Fruit fly (Drosophila melanogaster): ENCODE measurements around the gene Cht6.
A peak's percentile ranks its signal among the peaks of the same experiment; 100 is the strongest.

The Cht6 gene

DNA sequence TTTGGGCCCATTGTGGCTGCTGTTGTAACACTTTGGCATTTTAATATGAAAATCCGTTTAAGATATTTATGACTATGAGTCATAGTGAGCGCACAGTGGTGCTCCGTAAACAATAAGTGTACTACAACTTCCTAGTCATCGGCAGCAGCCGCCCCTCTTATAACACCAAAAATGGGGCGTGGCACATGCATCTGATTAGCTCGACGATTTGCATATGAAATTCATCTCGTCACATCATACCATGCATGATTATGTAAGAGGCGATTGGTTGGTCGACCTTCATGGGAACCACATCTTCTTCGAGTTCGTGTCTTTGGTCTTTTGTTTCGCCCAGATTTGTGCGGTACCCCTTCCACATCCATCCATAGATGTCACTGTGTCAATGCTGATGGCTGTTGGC, 13.1 kb downstream of the Cht6 start:
- TF ChIP-seq CG8119 (GFP tag; IDR thresholded peaks at IDR 0.05): 0 out of 3 replicates have a peak, but pooled peaks have one; percentile 2
- TF ChIP-seq Lpt (GFP tag; optimal IDR thresholded peaks at IDR 0.05): no peak
- TF ChIP-seq CG3032 (tag; optimal IDR thresholded peaks at IDR 0.05): no peak

DNA sequence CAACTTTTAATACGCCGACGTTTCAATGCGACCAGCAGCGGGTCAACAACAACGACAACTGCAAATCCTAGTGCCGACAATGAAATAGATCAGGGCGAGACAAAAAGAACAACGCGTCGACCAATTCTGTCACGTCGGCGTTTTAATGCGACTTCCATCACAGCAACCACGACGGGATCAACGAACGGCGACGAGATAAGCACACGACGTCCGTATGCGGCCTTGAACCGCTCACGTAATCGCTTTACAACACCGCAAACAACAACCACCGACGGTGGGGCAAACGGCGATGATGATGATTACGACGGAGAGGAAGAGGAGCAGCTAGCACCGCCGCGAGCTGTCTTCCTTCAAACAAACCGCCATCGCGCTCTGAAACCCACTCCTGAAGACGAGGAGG, 22.9 kb downstream of the Cht6 start:
- no peak for TF ChIP-seq topi (GFP tag; optimal IDR thresholded peaks at IDR 0.05)
- TF ChIP-seq OdsH (GFP tag; optimal IDR thresholded peaks at IDR 0.05): no peak
- TF ChIP-seq vri (GFP tag; optimal IDR thresholded peaks at IDR 0.05): peak; percentile 38
- TF ChIP-seq CG6163 (GFP tag; IDR thresholded peaks at IDR 0.05): no peak
- no peak for TF ChIP-seq CG11294 (GFP tag; IDR thresholded peaks at IDR 0.05)
- TF ChIP-seq CG1621 (tag; optimal IDR thresholded peaks at IDR 0.05): no peak
- TF ChIP-seq salr (GFP tag; optimal IDR thresholded peaks at IDR 0.05): no peak
- peak; percentile 94 for TF ChIP-seq svp (GFP tag)
- no peak for TF ChIP-seq Eip75B (GFP tag; optimal IDR thresholded peaks at IDR 0.05)
- TF ChIP-seq CG7368 (GFP tag; optimal IDR thresholded peaks at IDR 0.05): no peak

DNA sequence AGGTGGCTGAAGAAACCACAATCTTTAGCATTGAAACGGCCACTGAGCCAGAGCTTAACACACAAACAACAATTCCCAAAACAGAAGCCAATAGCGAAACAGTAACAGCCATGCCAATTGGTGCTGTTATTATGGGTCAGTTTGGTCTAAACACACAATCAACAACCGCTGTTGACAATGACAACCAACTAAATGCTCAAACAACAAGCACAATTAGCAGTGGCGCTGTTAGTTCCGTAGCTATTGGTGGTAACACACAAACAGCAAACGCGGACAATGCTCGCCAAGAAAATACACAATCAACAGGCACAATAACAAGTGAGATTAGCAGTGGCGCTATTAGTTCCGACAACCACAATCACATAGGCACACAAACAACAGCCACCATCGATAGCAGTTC, 27.2 kb downstream of the Cht6 start:
- TF ChIP-seq acj6 (GFP tag; optimal IDR thresholded peaks at IDR 0.05): no peak
- TF ChIP-seq CG3919 (GFP tag; optimal IDR thresholded peaks at IDR 0.05): no peak
- TF ChIP-seq Eip93F (GFP tag; optimal IDR thresholded peaks at IDR 0.05): no peak
- no peak for TF ChIP-seq esn (GFP tag; optimal IDR thresholded peaks at IDR 0.05)
- no peak for TF ChIP-seq Gug (GFP tag; IDR thresholded peaks at IDR 0.05)
- no peak for TF ChIP-seq CG6854 (GFP tag; optimal IDR thresholded peaks at IDR 0.05)
- TF ChIP-seq CG4318 (GFP tag; optimal IDR thresholded peaks at IDR 0.05): no peak

DNA sequence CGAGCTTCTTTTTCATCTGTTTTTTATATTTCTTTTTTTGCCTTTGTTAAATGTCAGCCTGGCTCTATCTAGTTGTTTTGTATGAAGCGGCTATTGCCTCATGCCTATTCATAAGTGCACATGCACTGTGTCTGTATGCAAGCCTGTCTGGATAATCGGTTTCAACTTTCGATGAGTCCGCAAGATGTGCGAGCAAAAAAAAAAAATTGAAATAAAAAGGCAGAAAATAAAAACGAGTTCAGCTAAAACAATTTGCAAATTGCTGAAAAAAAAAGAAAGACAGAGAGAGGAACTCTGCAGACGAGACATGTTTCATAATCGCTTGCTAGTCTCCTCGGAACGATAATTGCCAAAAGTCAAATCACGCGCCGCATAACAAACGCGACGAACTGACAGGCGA, 29.1 kb downstream of the Cht6 start:
- TF ChIP-seq CG6163 (GFP tag; IDR thresholded peaks at IDR 0.05): 0 out of 3 replicates have a peak, but pooled peaks have one; percentile 34
- TF ChIP-seq Eip78C (GFP tag): peak; percentile 48
- no peak for TF ChIP-seq Ets21C (GFP tag; optimal IDR thresholded peaks at IDR 0.05)
- peak; percentile 40; the same call in 1 of the 3 replicates for TF ChIP-seq eg (GFP tag; IDR thresholded peaks at IDR 0.05)
- 0 out of 3 replicates have a peak, but pooled peaks have one; percentile 26 for TF ChIP-seq CG8119 (GFP tag; IDR thresholded peaks at IDR 0.05)

DNA sequence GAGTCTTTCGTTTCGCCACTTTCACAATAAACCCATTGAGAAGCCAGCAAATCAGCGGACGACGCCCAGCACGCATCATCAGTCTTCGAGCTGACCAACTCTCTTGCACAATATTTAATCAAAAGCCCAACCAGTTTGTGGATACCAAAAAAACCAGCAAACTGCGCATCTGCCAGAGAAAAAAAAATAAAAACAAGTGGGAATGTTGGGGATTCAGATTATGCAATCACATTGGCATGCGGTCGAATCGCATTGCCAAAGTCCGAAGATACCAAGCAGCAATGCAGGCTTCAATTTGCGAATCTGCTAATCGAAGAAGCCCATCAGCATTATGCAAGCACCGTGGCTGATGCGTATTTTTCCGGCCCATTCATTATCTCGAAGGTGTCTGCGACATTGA, 30.1 kb downstream of the Cht6 start:
- TF ChIP-seq Sox14 (GFP tag; optimal IDR thresholded peaks at IDR 0.05): no peak
- peak; percentile 49 for TF ChIP-seq Blimp-1 (GFP tag; optimal IDR thresholded peaks at IDR 0.05)
- TF ChIP-seq vri (GFP tag; optimal IDR thresholded peaks at IDR 0.05): peak; percentile 86
- TF ChIP-seq CG8119 (GFP tag; IDR thresholded peaks at IDR 0.05): 0 out of 3 replicates have a peak, but pooled peaks have one; percentile 14

DNA sequence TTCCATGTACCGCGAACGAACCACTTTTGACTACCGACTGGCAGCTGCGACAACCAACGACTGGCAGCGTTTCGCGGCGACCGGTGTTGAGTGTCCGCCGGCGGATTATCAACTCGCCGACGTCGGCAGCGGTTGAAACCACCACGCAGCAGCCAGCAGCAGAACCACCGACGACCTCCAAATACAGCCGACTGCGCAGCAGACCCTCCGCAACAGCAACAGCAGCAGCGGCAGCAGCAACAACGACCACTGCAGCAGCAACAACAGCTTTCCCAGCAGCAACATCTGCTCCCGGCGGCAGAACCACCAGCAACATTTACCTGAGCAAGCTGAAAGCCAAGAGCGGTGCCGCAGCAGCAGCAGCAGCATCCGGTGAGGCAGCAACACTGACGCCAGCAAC, 31.3 kb downstream of the Cht6 start:
- TF ChIP-seq CG34406 (GFP tag; optimal IDR thresholded peaks at IDR 0.05) (no peak), cyc (GFP tag; optimal IDR thresholded peaks at IDR 0.05) (no peak), vri (GFP tag; optimal IDR thresholded peaks at IDR 0.05) (peak; percentile 21), Eip93F (GFP tag; optimal IDR thresholded peaks at IDR 0.05) (no peak), CG8632 (GFP tag; optimal IDR thresholded peaks at IDR 0.05) (no peak), topi (GFP tag; optimal IDR thresholded peaks at IDR 0.05) (no peak), CG10669 (GFP tag; optimal IDR thresholded peaks at IDR 0.05) (no peak), Sox102F (GFP tag; optimal IDR thresholded peaks at IDR 0.05) (no peak), Blimp-1 (GFP tag; optimal IDR thresholded peaks at IDR 0.05) (no peak), CG8119 (GFP tag; IDR thresholded peaks at IDR 0.05) (no peak), achi (GFP tag; optimal IDR thresholded peaks at IDR 0.05) (no peak), Gug (GFP tag; IDR thresholded peaks at IDR 0.05) (no peak), CG1621 (tag; optimal IDR thresholded peaks at IDR 0.05) (no peak), Sox15 (GFP tag; optimal IDR thresholded peaks at IDR 0.05) (no peak), svp (GFP tag) (peak; percentile 41), CG3032 (tag; optimal IDR thresholded peaks at IDR 0.05) (no peak), CG3919 (GFP tag; optimal IDR thresholded peaks at IDR 0.05) (peak; percentile 15), Hr39 (GFP tag; optimal IDR thresholded peaks at IDR 0.05) (no peak), CG32006 (GFP tag; optimal IDR thresholded peaks at IDR 0.05) (no peak), CG11294 (GFP tag; IDR thresholded peaks at IDR 0.05) (no peak), CG6276 (GFP tag; optimal IDR thresholded peaks at IDR 0.05) (no peak), spab (GFP tag; optimal IDR thresholded peaks at IDR 0.05) (no peak), CG15336 (GFP tag; IDR thresholded peaks at IDR 0.05) (no peak)
